Fruit fly (Drosophila melanogaster) whole organism, adult: ENCODE measurements around the gene CG8003.

Source experiments
- CG11617 ChIP-seq: fragments of 200-800 bp; sonication (Bioruptor generic); optimal IDR thresholded peaks from 2 replicates; lab custom pipeline; 2017; ENCODE audit warnings: mild to moderate bottlenecking, missing biosample characterization, missing genetic modification reagents, missing genetic modification characterization
- CG12768 ChIP-seq: fragments of 200-800 bp; sonication (Bioruptor generic); optimal IDR thresholded peaks from 2 replicates; lab custom pipeline; 2017; ENCODE audit warnings: missing biosample characterization, missing genetic modification characterization, mild to moderate bottlenecking, moderate library complexity, missing genetic modification reagents
- CG14711 ChIP-seq: fragments of 200-800 bp; sonication (Bioruptor generic); optimal IDR thresholded peaks from 2 replicates; lab custom pipeline; 2018; ENCODE audit warnings: missing biosample characterization, mild to moderate bottlenecking, missing genetic modification characterization, moderate library complexity
- CG1620 ChIP-seq: fragments of 200-800 bp; sonication (Bioruptor generic); optimal IDR thresholded peaks from 2 replicates; lab custom pipeline; 2016; ENCODE audit warnings: missing biosample characterization, missing genetic modification characterization
- CG33017 ChIP-seq: fragments of 200-800 bp; sonication (Bioruptor generic); optimal IDR thresholded peaks from 2 replicates; lab custom pipeline; 2018; ENCODE audit warnings: missing biosample characterization, mild to moderate bottlenecking, missing genetic modification characterization, moderate library complexity
- CG5204 ChIP-seq: fragments of 200-800 bp; sonication (Bioruptor generic); optimal IDR thresholded peaks from 2 replicates; lab custom pipeline; 2016; ENCODE audit warnings: missing biosample characterization, missing genetic modification characterization
- CG7045 ChIP-seq: fragments of 200-800 bp; sonication (Bioruptor generic); optimal IDR thresholded peaks from 2 replicates; lab custom pipeline; 2017; ENCODE audit warnings: missing biosample characterization, mild to moderate bottlenecking, missing genetic modification characterization
- CG7101 ChIP-seq: fragments of 200-800 bp; sonication (Bioruptor generic); optimal IDR thresholded peaks from 2 replicates; lab custom pipeline; 2018; ENCODE audit warnings: missing biosample characterization, mild to moderate bottlenecking, missing genetic modification characterization, moderate library complexity
- Clk ChIP-seq: fragments of 200-800 bp; sonication (Bioruptor generic); optimal IDR thresholded peaks from 2 replicates; lab custom pipeline; 2017; ENCODE audit warnings: missing biosample characterization, missing genetic modification characterization
- Crg-1 ChIP-seq: fragments of 200-800 bp; sonication (Bioruptor generic); optimal IDR thresholded peaks from 2 replicates; lab custom pipeline; 2016; ENCODE audit warnings: missing biosample characterization, missing genetic modification characterization
- Hr96 ChIP-seq: fragments of 200-800 bp; sonication (Bioruptor generic); optimal IDR thresholded peaks from 2 replicates; lab custom pipeline; 2016; ENCODE audit warnings: missing biosample characterization, missing genetic modification characterization
- Mnt ChIP-seq: fragments of 200-800 bp; sonication (Bioruptor generic); optimal IDR thresholded peaks from 2 replicates; lab custom pipeline; 2016; ENCODE audit warnings: missing biosample characterization, mild to moderate bottlenecking, missing genetic modification characterization
- bab1 ChIP-seq: fragments of 200-800 bp; sonication (Bioruptor generic); optimal IDR thresholded peaks from 3 replicates; lab custom pipeline; 2019; ENCODE audit warnings: missing biosample characterization, mild to moderate bottlenecking, missing genetic modification characterization, moderate library complexity
- cic ChIP-seq: fragments of 200-800 bp; sonication (Bioruptor generic); optimal IDR thresholded peaks from 2 replicates; lab custom pipeline; 2017; ENCODE audit warnings: missing biosample characterization, mild to moderate bottlenecking, missing genetic modification characterization, moderate library complexity
- cnc ChIP-seq, 2 experiments: fragments of >200 bp; optimal IDR thresholded peaks; 2 replicates each; lab custom pipeline; 2017
- kay ChIP-seq: fragments of 200-800 bp; sonication (Bioruptor generic); peaks from one replicate; lab custom pipeline; 2016; ENCODE audit warnings: missing biosample characterization, missing genetic modification characterization, borderline replicate concordance
- ovo ChIP-seq: fragments of 200-800 bp; sonication (Bioruptor generic); optimal IDR thresholded peaks from 2 replicates; lab custom pipeline; 2016; ENCODE audit warnings: missing biosample characterization, missing genetic modification characterization
- pad ChIP-seq: fragments of 200-800 bp; sonication (Bioruptor generic); optimal IDR thresholded peaks from 3 replicates; lab custom pipeline; 2017; ENCODE audit warnings: missing biosample characterization, missing genetic modification characterization, mild to moderate bottlenecking, moderate library complexity, missing genetic modification reagents
- tj ChIP-seq: fragments of 200-800 bp; sonication (Bioruptor generic); optimal IDR thresholded peaks from 3 replicates; lab custom pipeline; 2017; ENCODE audit warnings: missing biosample characterization, mild to moderate bottlenecking, missing genetic modification characterization, moderate library complexity
- toe ChIP-seq: fragments of 200-800 bp; sonication (Bioruptor generic); optimal IDR thresholded peaks from 2 replicates; lab custom pipeline; 2016; ENCODE audit warnings: missing biosample characterization, missing genetic modification characterization

CG8003 gene

DNA sequence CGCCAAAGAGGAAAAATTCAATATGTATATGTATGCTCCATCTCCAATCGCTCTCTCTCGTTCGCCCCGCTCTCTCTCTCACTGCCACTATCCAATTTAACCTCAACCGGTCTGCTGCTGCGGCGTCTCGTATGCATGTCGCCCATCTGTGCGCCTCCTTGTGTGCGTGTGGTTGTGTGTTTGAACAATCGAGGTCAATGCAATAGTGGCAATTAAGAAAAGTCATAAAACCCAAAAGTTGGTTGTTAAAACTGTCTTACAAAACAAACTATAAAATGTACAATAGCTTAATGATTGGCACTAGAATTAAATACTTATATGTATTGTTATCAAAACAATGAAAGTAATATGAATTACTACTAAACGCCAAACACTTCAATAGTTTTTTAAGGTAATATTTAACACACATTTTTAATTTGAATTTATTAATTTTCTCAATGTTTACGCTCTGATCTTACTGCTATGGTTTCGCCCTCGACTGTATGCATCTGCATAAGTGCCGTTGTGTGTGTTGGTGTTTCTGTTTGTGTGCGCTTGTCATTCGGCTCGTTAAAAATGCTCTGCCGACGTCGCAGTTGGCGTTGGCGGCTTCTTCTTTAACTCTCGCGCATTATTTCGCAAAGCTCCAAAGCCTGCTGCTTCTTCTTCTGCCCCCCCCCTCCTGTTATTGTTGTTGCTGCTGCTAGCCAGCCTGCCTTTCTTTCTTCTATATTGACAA lies 4.3 kb downstream of the CG8003 start:
- TF ChIP-seq kay (GFP tag; lab: Kevin White, UChicago) (peak; percentile 85), ovo (GFP tag; lab: Kevin White, UChicago) (peak; percentile 81), Hr96 (GFP tag; lab: Kevin White, UChicago) (peak; percentile 88), cic (peak; percentile 90), CG7101 (tag; lab: Kevin White, UChicago) (peak; percentile 97), Clk (GFP tag; lab: Kevin White, UChicago) (peak; percentile 93), Crg-1 (GFP tag; lab: Kevin White, UChicago) (peak; percentile 88), tj (GFP tag; lab: Kevin White, UChicago) (peak; percentile 91), CG33017 (tag; lab: Kevin White, UChicago) (peak; percentile 98), Mnt (GFP tag; lab: Kevin White, UChicago) (peak; percentile 84), CG7045 (GFP tag; lab: Kevin White, UChicago) (peak; percentile 98), CG14711 (tag; lab: Kevin White, UChicago) (peak; percentile 90), pad (GFP tag; lab: Kevin White, UChicago) (peak; percentile 89), CG5204 (GFP tag; lab: Kevin White, UChicago) (no peak), CG12768 (GFP tag; lab: Kevin White, UChicago) (peak; percentile 98), toe (peak; percentile 97), bab1 (GFP tag; lab: Kevin White, UChicago) (peak; percentile 96), cnc (optimal IDR thresholded peaks at IDR 0.05; lab: Kevin White, UChicago) (no peak), CG11617 (GFP tag; lab: Kevin White, UChicago) (peak; percentile 99), CG1620 (peak; percentile 77)

dm6 chr3L:10666511-10667003 lies 5.3 kb downstream of the CG8003 start:
- TF ChIP-seq CG7101 (tag; lab: Kevin White, UChicago) = no peak

dm6 chr3L:10667341-10667740 lies 6.1 kb downstream of the CG8003 start:
- TF ChIP-seq tj (GFP tag; lab: Kevin White, UChicago) (peak; percentile 87), Mnt (GFP tag; lab: Kevin White, UChicago) (no peak)

- TF ChIP-seq toe = no peak
- no peak for TF ChIP-seq CG5204 (GFP tag; lab: Kevin White, UChicago)
- TF ChIP-seq Hr96 (GFP tag; lab: Kevin White, UChicago) = no peak
- TF ChIP-seq CG33017 (tag; lab: Kevin White, UChicago) = no peak
- no peak for TF ChIP-seq CG7045 (GFP tag; lab: Kevin White, UChicago)
- TF ChIP-seq CG14711 (tag; lab: Kevin White, UChicago) = no peak
- no peak for TF ChIP-seq pad (GFP tag; lab: Kevin White, UChicago)
- peak; percentile 90 for TF ChIP-seq kay (GFP tag; lab: Kevin White, UChicago)
These were observed 8.5 kb downstream of the CG8003 start for dm6 chr3L:10669592-10670400.

- TF ChIP-seq CG12768 (GFP tag; lab: Kevin White, UChicago) = no peak
These were observed 11.3 kb downstream of the CG8003 start for dm6 chr3L:10672540-10672939.

dm6 chr3L:10674145-10674547 lies 12.9 kb downstream of the CG8003 start:
- TF ChIP-seq pad (GFP tag; lab: Kevin White, UChicago) (no peak), CG5204 (GFP tag; lab: Kevin White, UChicago) (no peak), Clk (GFP tag; lab: Kevin White, UChicago) (no peak), CG14711 (tag; lab: Kevin White, UChicago) (no peak), Mnt (GFP tag; lab: Kevin White, UChicago) (no peak), CG7045 (GFP tag; lab: Kevin White, UChicago) (no peak), CG7101 (tag; lab: Kevin White, UChicago) (no peak), tj (GFP tag; lab: Kevin White, UChicago) (no peak), toe (no peak), Crg-1 (GFP tag; lab: Kevin White, UChicago) (no peak), CG11617 (GFP tag; lab: Kevin White, UChicago) (no peak), bab1 (GFP tag; lab: Kevin White, UChicago) (no peak), ovo (GFP tag; lab: Kevin White, UChicago) (no peak), Hr96 (GFP tag; lab: Kevin White, UChicago) (no peak), cic (no peak), cnc (optimal IDR thresholded peaks at IDR 0.05; lab: Kevin White, UChicago) (no peak), CG33017 (tag; lab: Kevin White, UChicago) (no peak), CG12768 (GFP tag; lab: Kevin White, UChicago) (no peak), CG1620 (no peak)
